Fruit fly (Drosophila melanogaster): ENCODE results near the gene Obp83b.

Obp83b gene

dm6 chr3R:6008202-6009062 lies 31.8 kb upstream of the Obp83b start, which contains the start of gene Rm62 (continued):
- TF ChIP-seq Sry-δ (GFP tag; optimal IDR thresholded peaks at IDR 0.05) (peak; percentile 43), CG8089 (GFP tag; optimal IDR thresholded peaks at IDR 0.05) (no peak), Ada2b (GFP tag; IDR thresholded peaks at IDR 0.05) (no peak), CG13424 (tag; optimal IDR thresholded peaks at IDR 0.05) (peak; percentile 11), CG10565 (GFP tag; optimal IDR thresholded peaks at IDR 0.05) (no peak), phol (tag; optimal IDR thresholded peaks at IDR 0.05) (peak; percentile 92), Oli (tag; optimal IDR thresholded peaks at IDR 0.05) (no peak), emc (GFP tag; optimal IDR thresholded peaks at IDR 0.05) (no peak), Sox102F (GFP tag; optimal IDR thresholded peaks at IDR 0.05) (no peak), CG1832 (GFP tag; optimal IDR thresholded peaks at IDR 0.05) (no peak), exex (tag; optimal IDR thresholded peaks at IDR 0.05) (no peak), sug (tag; optimal IDR thresholded peaks at IDR 0.05) (peak; percentile 41), CG9797 (GFP tag; optimal IDR thresholded peaks at IDR 0.05) (peak; percentile 90), Sox100B (GFP tag; optimal IDR thresholded peaks at IDR 0.05) (no peak), da (GFP tag; optimal IDR thresholded peaks at IDR 0.05) (no peak), ranshi (GFP tag; IDR thresholded peaks at IDR 0.05) (no peak), gem (tag; optimal IDR thresholded peaks at IDR 0.05) (no peak), CG8388 (GFP tag; optimal IDR thresholded peaks at IDR 0.05) (no peak), pfk (GFP tag; optimal IDR thresholded peaks at IDR 0.05) (no peak), Scr (GFP tag; IDR thresholded peaks at IDR 0.05; ENCODE audit: partially characterized antibody) (peak; percentile 52), CG15479 (GFP tag; optimal IDR thresholded peaks at IDR 0.05) (peak; percentile 40), YL-1 (GFP tag; optimal IDR thresholded peaks at IDR 0.05) (peak; percentile 92), lov (optimal IDR thresholded peaks at IDR 0.05) (no peak), lov (GFP tag; IDR thresholded peaks at IDR 0.05) (no peak), bab2 (GFP tag; optimal IDR thresholded peaks at IDR 0.05) (no peak), CG1602 (GFP tag; optimal IDR thresholded peaks at IDR 0.05) (no peak), CG30431 (GFP tag; optimal IDR thresholded peaks at IDR 0.05) (no peak), CG14667 (GFP tag; IDR thresholded peaks at IDR 0.05) (no peak), CG12219 (GFP tag; optimal IDR thresholded peaks at IDR 0.05) (no peak), CG17328 (GFP tag; IDR thresholded peaks at IDR 0.05) (0 out of 2 replicates have a peak, but pooled peaks have one; percentile 42), ci (GFP tag; IDR thresholded peaks at IDR 0.05) (peak; percentile 80), CG12659 (GFP tag; optimal IDR thresholded peaks at IDR 0.05) (peak; percentile 48), CG12942 (GFP tag; optimal IDR thresholded peaks at IDR 0.05) (no peak), nerfin-1 (tag; optimal IDR thresholded peaks at IDR 0.05) (peak; percentile 3), gsb (GFP tag; IDR thresholded peaks at IDR 0.05) (no peak), ATbp (GFP tag; optimal IDR thresholded peaks at IDR 0.05) (no peak), CG6791 (GFP tag; IDR thresholded peaks at IDR 0.05; ENCODE audit: partially characterized antibody) (peak; percentile 62; the same call in 2 of the 3 replicates), slbo (GFP tag; IDR thresholded peaks at IDR 0.05) (0 out of 2 replicates have a peak, but pooled peaks have one; percentile 39), Hsf (GFP tag; optimal IDR thresholded peaks at IDR 0.05) (no peak), CG6654 (GFP tag; optimal IDR thresholded peaks at IDR 0.05) (no peak), Lpt (GFP tag; optimal IDR thresholded peaks at IDR 0.05) (no peak), gro (GFP tag; optimal IDR thresholded peaks at IDR 0.05) (no peak), CG10654 (GFP tag; optimal IDR thresholded peaks at IDR 0.05) (no peak), CG2678 (tag; optimal IDR thresholded peaks at IDR 0.05) (peak; percentile 31), CG32767 (GFP tag; IDR thresholded peaks at IDR 0.05) (peak; percentile 94), klu (GFP tag; IDR thresholded peaks at IDR 0.05) (no peak), crp (GFP tag; optimal IDR thresholded peaks at IDR 0.05) (peak in 1 of 2 experiments; percentile 63), vnd (GFP tag; IDR thresholded peaks at IDR 0.05; ENCODE audit: partially characterized antibody) (0 out of 3 replicates have a peak, but pooled peaks have one; percentile 26), CG2202 (tag; optimal IDR thresholded peaks at IDR 0.05) (no peak)

All from whole organism, embryonic.